Fruit fly (Drosophila melanogaster): ENCODE results near the gene CG15387.

Gene CG15387

dm6 chr2L:2175930-2176643 lies 50.0 kb downstream of the CG15387 start (continued):
- TF ChIP-seq lov (optimal IDR thresholded peaks at IDR 0.05) (no peak), lov (GFP tag; IDR thresholded peaks at IDR 0.05) (no peak), zen (tag; optimal IDR thresholded peaks at IDR 0.05) (no peak), CG18764 (GFP tag; optimal IDR thresholded peaks at IDR 0.05) (no peak), CG4360 (GFP tag; IDR thresholded peaks at IDR 0.05) (no peak), Opbp (GFP tag; IDR thresholded peaks at IDR 0.05; ENCODE audit: partially characterized antibody) (no peak), CG1233 (GFP tag; optimal IDR thresholded peaks at IDR 0.05) (no peak), CG12391 (tag; optimal IDR thresholded peaks at IDR 0.05) (peak; percentile 67), CG2129 (GFP tag; IDR thresholded peaks at IDR 0.05; ENCODE audit: partially characterized antibody) (no peak), pum (GFP tag; optimal IDR thresholded peaks at IDR 0.05) (no peak), CG1602 (GFP tag; optimal IDR thresholded peaks at IDR 0.05) (peak; percentile 18), CG3163 (GFP tag; optimal IDR thresholded peaks at IDR 0.05) (no peak), CG18011 (GFP tag; optimal IDR thresholded peaks at IDR 0.05) (no peak), CG3726 (GFP tag; IDR thresholded peaks at IDR 0.05) (no peak), Rx (GFP tag; IDR thresholded peaks at IDR 0.05) (no peak), CG7745 (tag; optimal IDR thresholded peaks at IDR 0.05) (no peak), CG7987 (GFP tag; optimal IDR thresholded peaks at IDR 0.05) (no peak), CG10565 (GFP tag; optimal IDR thresholded peaks at IDR 0.05) (no peak), CG7271 (tag; optimal IDR thresholded peaks at IDR 0.05) (no peak), Hsf (GFP tag; optimal IDR thresholded peaks at IDR 0.05) (peak; percentile 40), Fer1 (GFP tag; optimal IDR thresholded peaks at IDR 0.05) (peak; percentile 71), CG14441 (GFP tag; IDR thresholded peaks at IDR 0.05) (peak; percentile 27; the same call in 1 of the 2 replicates), NK7.1 (GFP tag; optimal IDR thresholded peaks at IDR 0.05) (no peak), CG10431 (GFP tag; optimal IDR thresholded peaks at IDR 0.05) (no peak), slbo (GFP tag; IDR thresholded peaks at IDR 0.05) (peak; percentile 46; the same call in 1 of the 2 replicates), CG31224 (GFP tag; IDR thresholded peaks at IDR 0.05) (peak; percentile 50), Hmr (GFP tag; optimal IDR thresholded peaks at IDR 0.05) (peak; percentile 73), CkIIα-i1 (GFP tag; IDR thresholded peaks at IDR 0.05) (no peak), seq (GFP tag; IDR thresholded peaks at IDR 0.05) (no peak), wdn (GFP tag; IDR thresholded peaks at IDR 0.05) (peak; percentile 43; the same call in 1 of the 2 replicates), YL-1 (GFP tag; optimal IDR thresholded peaks at IDR 0.05) (no peak), jing (GFP tag; optimal IDR thresholded peaks at IDR 0.05) (no peak), Max (GFP tag; optimal IDR thresholded peaks at IDR 0.05) (peak; percentile 9), Ada2b (GFP tag; IDR thresholded peaks at IDR 0.05) (peak; percentile 42; the same call in 1 of the 2 replicates), Myb (GFP tag; optimal IDR thresholded peaks at IDR 0.05) (no peak), CG12299 (tag; optimal IDR thresholded peaks at IDR 0.05) (peak; percentile 5), lola (GFP tag; optimal IDR thresholded peaks at IDR 0.05) (no peak), lmd (GFP tag; IDR thresholded peaks at IDR 0.05) (peak; percentile 48), BtbVII (GFP tag; optimal IDR thresholded peaks at IDR 0.05) (no peak), jigr1 (GFP tag; IDR thresholded peaks at IDR 0.05) (no peak), NFAT (GFP tag; IDR thresholded peaks at IDR 0.05) (peak; percentile 62), CG10462 (GFP tag; optimal IDR thresholded peaks at IDR 0.05) (no peak), gro (GFP tag; optimal IDR thresholded peaks at IDR 0.05) (no peak), ssp (GFP tag; IDR thresholded peaks at IDR 0.05) (no peak), Six4 (GFP tag; optimal IDR thresholded peaks at IDR 0.05) (no peak), CG10543 (GFP tag; optimal IDR thresholded peaks at IDR 0.05) (peak; percentile 72), sob (GFP tag; IDR thresholded peaks at IDR 0.05) (no peak), Sry-β (GFP tag; optimal IDR thresholded peaks at IDR 0.05) (no peak), C15 (GFP tag; IDR thresholded peaks at IDR 0.05) (no peak), pita (GFP tag; optimal IDR thresholded peaks at IDR 0.05) (no peak)

Measured in whole organism, embryonic.